Fruit fly (Drosophila melanogaster): ENCODE data around the gene CG6763.

The CG6763 gene

dm6 chr3R:23314332-23314731, 30.5 kb downstream of the CG6763 start:
- peak; percentile 19 for TF ChIP-seq OdsH (GFP tag; optimal IDR thresholded peaks at IDR 0.05)
- peak; percentile 43 for TF ChIP-seq spab (GFP tag; optimal IDR thresholded peaks at IDR 0.05)
- peak; percentile 23 for TF ChIP-seq CG34406 (GFP tag; optimal IDR thresholded peaks at IDR 0.05)
- no peak for TF ChIP-seq Hr38 (GFP tag; optimal IDR thresholded peaks at IDR 0.05)
- TF ChIP-seq CG7368 (GFP tag; optimal IDR thresholded peaks at IDR 0.05) = peak; percentile 54
- no peak for TF ChIP-seq CG4318 (GFP tag; optimal IDR thresholded peaks at IDR 0.05)
- TF ChIP-seq Sox15 (GFP tag; optimal IDR thresholded peaks at IDR 0.05) = no peak
- TF ChIP-seq CG6792 (GFP tag; optimal IDR thresholded peaks at IDR 0.05) = peak; percentile 47
- no peak for TF ChIP-seq CG31627 (GFP tag; optimal IDR thresholded peaks at IDR 0.05)
- no peak for TF ChIP-seq lz (GFP tag; optimal IDR thresholded peaks at IDR 0.05)
- no peak for TF ChIP-seq Eip93F (GFP tag; optimal IDR thresholded peaks at IDR 0.05)
- TF ChIP-seq fkh (GFP tag; optimal IDR thresholded peaks at IDR 0.05) = peak; percentile 89
- TF ChIP-seq CG1621 (tag; optimal IDR thresholded peaks at IDR 0.05) = peak; percentile 38
- TF ChIP-seq Ets21C (GFP tag; optimal IDR thresholded peaks at IDR 0.05) = no peak
- peak; percentile 23 for TF ChIP-seq acj6 (GFP tag; optimal IDR thresholded peaks at IDR 0.05)
- peak; percentile 69 to 82 for TF ChIP-seq ss (GFP tag; optimal IDR thresholded peaks at IDR 0.05)
- TF ChIP-seq Hr4 (GFP tag; optimal IDR thresholded peaks at IDR 0.05) = no peak
- peak; percentile 25 for TF ChIP-seq achi (GFP tag; optimal IDR thresholded peaks at IDR 0.05)
- TF ChIP-seq CG16779 (tag; optimal IDR thresholded peaks at IDR 0.05) = peak; percentile 69
- peak; percentile 84 for TF ChIP-seq Eip78C (GFP tag)
- TF ChIP-seq fd59A (GFP tag; optimal IDR thresholded peaks at IDR 0.05) = peak; percentile 18
- no peak for TF ChIP-seq Smox (GFP tag; optimal IDR thresholded peaks at IDR 0.05)
- TF ChIP-seq CG8119 (GFP tag; IDR thresholded peaks at IDR 0.05) = peak; percentile 69
- TF ChIP-seq Sox102F (GFP tag; optimal IDR thresholded peaks at IDR 0.05) = peak; percentile 34
- TF ChIP-seq dsx (GFP tag; optimal IDR thresholded peaks at IDR 0.05; ENCODE audit: poor library complexity, severe bottlenecking) = peak; percentile 48
- TF ChIP-seq CG10631 (GFP tag; optimal IDR thresholded peaks at IDR 0.05) = no peak
- no peak for TF ChIP-seq Blimp-1 (GFP tag; optimal IDR thresholded peaks at IDR 0.05)
- peak; percentile 89 for TF ChIP-seq CG6163 (GFP tag; IDR thresholded peaks at IDR 0.05)
- no peak for TF ChIP-seq Hr39 (GFP tag; optimal IDR thresholded peaks at IDR 0.05)
- no peak for TF ChIP-seq CG11902 (GFP tag; optimal IDR thresholded peaks at IDR 0.05)
- peak; percentile 8 for TF ChIP-seq Met (GFP tag; optimal IDR thresholded peaks at IDR 0.05)
- peak; percentile 76 for TF ChIP-seq CG3919 (GFP tag; optimal IDR thresholded peaks at IDR 0.05)
- peak; percentile 2 for TF ChIP-seq esn (GFP tag; optimal IDR thresholded peaks at IDR 0.05)
- TF ChIP-seq CG9139 (GFP tag; optimal IDR thresholded peaks at IDR 0.05) = peak; percentile 72
- peak; percentile 69 for TF ChIP-seq net (GFP tag; optimal IDR thresholded peaks at IDR 0.05)
- TF ChIP-seq fd85E (GFP tag; optimal IDR thresholded peaks at IDR 0.05) = peak; percentile 19
- TF ChIP-seq svp (GFP tag) = no peak
- TF ChIP-seq Lpt (GFP tag; optimal IDR thresholded peaks at IDR 0.05) = peak; percentile 38
- peak; percentile 72 for TF ChIP-seq CG6854 (GFP tag; optimal IDR thresholded peaks at IDR 0.05)
- TF ChIP-seq CG11762 (GFP tag; optimal IDR thresholded peaks at IDR 0.05; ENCODE audit: insufficient read depth) = no peak
- TF ChIP-seq Gug (GFP tag; IDR thresholded peaks at IDR 0.05) = no peak
- TF ChIP-seq vri (GFP tag; optimal IDR thresholded peaks at IDR 0.05) = peak; percentile 9
- peak; percentile 56; the same call in 1 of the 2 replicates for TF ChIP-seq CG15336 (GFP tag; IDR thresholded peaks at IDR 0.05)
- no peak for TF ChIP-seq CG8319 (GFP tag; optimal IDR thresholded peaks at IDR 0.05)
- TF ChIP-seq Sox14 (GFP tag; optimal IDR thresholded peaks at IDR 0.05) = no peak
- TF ChIP-seq topi (GFP tag; optimal IDR thresholded peaks at IDR 0.05) = no peak
- no peak for TF ChIP-seq CG32006 (GFP tag; optimal IDR thresholded peaks at IDR 0.05)
- TF ChIP-seq CG3032 (tag; optimal IDR thresholded peaks at IDR 0.05) = peak; percentile 38
- no peak for TF ChIP-seq cyc (GFP tag; optimal IDR thresholded peaks at IDR 0.05)
- peak; percentile 59 for TF ChIP-seq CG6808 (GFP tag; optimal IDR thresholded peaks at IDR 0.05)
- TF ChIP-seq CG11294 (GFP tag; IDR thresholded peaks at IDR 0.05) = no peak
- TF ChIP-seq salr (GFP tag; optimal IDR thresholded peaks at IDR 0.05) = peak; percentile 13 to 30
- peak; percentile 56 for TF ChIP-seq CG10669 (GFP tag; optimal IDR thresholded peaks at IDR 0.05)

All from whole organism, prepupa.